Worm (Caenorhabditis elegans) whole organism, L4/young adult: ENCODE measurements around the gene F10E9.10.

Source experiments
- W03F9.2 ChIP-seq: fragments of 150-350 bp; optimal IDR thresholded peaks from 2 replicates; lab custom pipeline; 2014; ENCODE audit warnings: missing biosample characterization, missing genetic modification characterization
- him-1 ChIP-seq: sonication (generic microtip); optimal IDR thresholded peaks from 2 replicates; lab custom pipeline; 2016; ENCODE audit warnings: missing genotype, missing genetic modification reagents, missing genetic modification characterization, missing compliant biosample characterization

- TF ChIP-seq him-1 (no peak), W03F9.2 (tag; lab: Kevin White, UChicago) (peak; percentile 46)
These were observed 36.4 kb upstream of the F10E9.10 start for ce11 chrIII:8356407-8356881.
